Worm (Caenorhabditis elegans) whole organism, midembryonic: Measurements from ENCODE around the gene ZK899.1.

Experiments used
- T22C8.4 ChIP-seq: fragments of 200-800 bp; sonication (Bioruptor generic); IDR thresholded peaks from 2 replicates; pipeline ENCODE4 v1.3.6; 2022; ENCODE audit warnings: missing genetic modification characterization, missing compliant biosample characterization
- cog-1 ChIP-seq: sonication (generic microtip); optimal IDR thresholded peaks from 2 replicates; lab custom pipeline; 2016; ENCODE audit warnings: missing genetic modification characterization, missing compliant biosample characterization
- flt-1 ChIP-seq: fragments of 200-800 bp; sonication (Bioruptor generic); IDR thresholded peaks from 2 replicates; pipeline ENCODE4 v1.3.6; 2022; ENCODE audit warnings: missing genetic modification characterization, missing compliant biosample characterization
- klf-2 ChIP-seq: fragments of 200-800 bp; sonication (Bioruptor generic); conservative IDR thresholded peaks from 2 replicates; pipeline ENCODE4 v1.3.6; 2022; ENCODE audit warnings: missing genetic modification reagents, missing genetic modification characterization, missing compliant biosample characterization
- med-1 ChIP-seq: sonication (generic microtip); optimal IDR thresholded peaks from 2 replicates; lab custom pipeline; 2017; ENCODE audit warnings: missing genetic modification characterization, mild to moderate bottlenecking, missing compliant biosample characterization, antibody characterized with exemption, missing genetic modification reagents; ENCODE audit not compliant: insufficient read depth
- ref-1 ChIP-seq: fragments of 200-800 bp; sonication (Bioruptor generic); conservative IDR thresholded peaks from 2 replicates; pipeline ENCODE4 v1.3.6; 2022; ENCODE audit warnings: missing genetic modification reagents, missing genetic modification characterization, missing compliant biosample characterization
- tab-1 ChIP-seq: fragments of 200-800 bp; sonication (Bioruptor generic); IDR thresholded peaks from 2 replicates; pipeline ENCODE4 v1.3.6; 2022; ENCODE audit warnings: missing genetic modification characterization, missing compliant biosample characterization
- ztf-23 ChIP-seq: fragments of 200-800 bp; sonication (Bioruptor generic); IDR thresholded peaks from 2 replicates; pipeline ENCODE4 v1.3.6; 2022; ENCODE audit warnings: missing genetic modification reagents, missing genetic modification characterization, missing compliant biosample characterization
- ztf-29 ChIP-seq: fragments of 200-800 bp; sonication (Bioruptor generic); IDR thresholded peaks from 2 replicates; pipeline ENCODE4 v1.3.6; 2022; ENCODE audit warnings: missing genetic modification reagents, missing genetic modification characterization, missing compliant biosample characterization

DNA sequence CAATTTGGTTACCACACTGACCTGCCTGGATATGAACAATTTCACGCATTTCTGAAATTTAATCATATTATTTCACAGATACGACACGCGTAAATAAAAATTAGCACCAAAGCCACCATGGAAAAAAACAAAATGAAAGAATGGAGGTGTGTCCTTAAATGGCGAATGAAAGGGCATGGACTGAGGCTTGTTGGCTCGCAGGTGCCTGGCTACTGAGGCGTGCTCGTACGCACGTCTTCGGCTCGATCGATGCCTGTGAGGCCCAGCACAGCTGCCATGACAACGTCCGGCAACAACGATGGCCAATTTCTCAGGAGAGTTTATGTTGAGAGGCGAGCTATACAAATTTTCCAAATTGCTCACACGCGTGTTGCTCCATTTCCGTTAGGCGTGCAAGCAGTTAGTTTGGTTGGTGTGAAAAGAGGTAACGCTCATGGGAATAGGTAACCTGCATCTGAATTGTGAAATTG, 9.6 kb upstream of the ZK899.1 start, which contains the start of gene tbb-4:
- no peak for TF ChIP-seq flt-1 (GFP tag; lab: Robert Waterston, UW)
- TF ChIP-seq med-1 = no peak
- no peak for TF ChIP-seq ref-1 (GFP tag; lab: Robert Waterston, UW)
- no peak for TF ChIP-seq T22C8.4 (GFP tag; lab: Robert Waterston, UW)
- TF ChIP-seq klf-2 (GFP tag; lab: Robert Waterston, UW) = no peak
- no peak for TF ChIP-seq cog-1 (tag; lab: Kevin White, UChicago)
- TF ChIP-seq ztf-23 = no peak
- TF ChIP-seq ztf-29 (GFP tag; lab: Robert Waterston, UW) = no peak
- TF ChIP-seq tab-1 (GFP tag; lab: Robert Waterston, UW) = no peak
